Fruit fly (Drosophila melanogaster) whole organism, wandering third instar larva: ENCODE data around the gene CG4020.

Experiments used
- Abd-B ChIP-seq: fragments of >200 bp; optimal IDR thresholded peaks from 2 replicates; lab custom pipeline; 2017; ENCODE audit warnings: missing biosample characterization, missing genetic modification characterization
- N ChIP-seq: fragments of >200 bp; optimal IDR thresholded peaks from 2 replicates; lab custom pipeline; 2018; ENCODE audit warnings: missing biosample characterization, missing external identifiers, missing genetic modification characterization
- Rel ChIP-seq, 2 experiments: fragments of 200-800 bp; sonication (Bioruptor generic) in 1 of 2; optimal IDR thresholded peaks; 2 replicates in 1 of 2; 3 replicates in 1 of 2; lab custom pipeline; 2016 to 2019; ENCODE audit warnings: mild to moderate bottlenecking in 2 of 2, missing biosample characterization in 2 of 2, missing genetic modification characterization in 2 of 2, moderate library complexity in 1 of 2
- ey ChIP-seq: fragments of 200-800 bp; sonication (Bioruptor generic); optimal IDR thresholded peaks from 2 replicates; lab custom pipeline; 2016; ENCODE audit warnings: missing biosample characterization, missing genetic modification characterization
- foxo ChIP-seq, 2 experiments: fragments of 200-800 bp; sonication (Bioruptor generic); optimal IDR thresholded peaks; 2 replicates in 1 of 2; 3 replicates in 1 of 2; lab custom pipeline; 2016 to 2017; ENCODE audit warnings: missing biosample characterization in 2 of 2, missing genetic modification characterization in 2 of 2
- h ChIP-seq: fragments of 200-800 bp; sonication (Bioruptor generic); optimal IDR thresholded peaks from 3 replicates; lab custom pipeline; 2016; ENCODE audit warnings: missing biosample characterization, mild to moderate bottlenecking, missing genetic modification characterization
- jim ChIP-seq: fragments of 175-275, 200-325 bp; sonication (Bioruptor generic); optimal IDR thresholded peaks from 2 replicates; lab custom pipeline; 2016; ENCODE audit warnings: missing biosample characterization, mild to moderate bottlenecking, missing genetic modification characterization
- lola ChIP-seq: fragments of >200 bp; optimal IDR thresholded peaks from 2 replicates; lab custom pipeline; 2017; ENCODE audit warnings: missing biosample characterization, missing genetic modification characterization
- pan ChIP-seq: fragments of >200 bp; optimal IDR thresholded peaks from 2 replicates; lab custom pipeline; 2017
- sv ChIP-seq: fragments of 200-800 bp; sonication (Bioruptor generic); optimal IDR thresholded peaks from 3 replicates; lab custom pipeline; 2016; ENCODE audit warnings: missing biosample characterization, missing genetic modification characterization

- TF ChIP-seq jim (GFP tag; lab: Kevin White, UChicago) (no peak), pan (lab: Kevin White, UChicago) (no peak), h (GFP tag; lab: Kevin White, UChicago) (no peak), Rel (GFP tag; optimal IDR thresholded peaks at IDR 0.05; lab: Kevin White, UChicago) (no peak), Rel (tag; optimal IDR thresholded peaks at IDR 0.05; lab: Kevin White, UChicago) (no peak), sv (GFP tag; lab: Kevin White, UChicago) (no peak), ey (GFP tag; lab: Kevin White, UChicago) (no peak), foxo (GFP tag; optimal IDR thresholded peaks at IDR 0.05; lab: Kevin White, UChicago) (no peak), N (GFP tag; lab: Kevin White, UChicago) (no peak), Abd-B (no peak), lola (GFP tag; lab: Kevin White, UChicago) (no peak)
Measured at dm6 chrX:5949951-5950350, 44.4 kb downstream of the CG4020 start, which contains the start of gene CG32755.
